Worm (Caenorhabditis elegans): ENCODE measurements around the gene F32D8.3.

DNA sequence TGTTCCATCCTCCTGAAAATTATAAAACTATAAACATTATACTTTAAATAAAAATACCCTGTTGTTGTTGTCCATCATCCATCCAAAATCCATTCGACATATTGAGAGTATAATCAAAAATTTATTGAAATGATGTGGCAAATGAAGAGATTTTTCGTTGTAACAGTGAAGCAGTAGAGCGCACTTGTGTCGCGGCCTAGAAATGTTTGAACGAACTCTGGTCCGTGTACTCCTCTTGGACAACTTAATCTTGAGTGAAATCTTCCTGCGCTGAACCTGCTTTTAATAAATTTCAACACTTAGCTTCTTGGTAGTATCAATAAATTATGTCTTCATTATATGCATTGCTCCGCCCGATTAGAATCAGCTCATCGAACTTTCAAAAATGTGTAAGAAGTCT lies 8.0 kb downstream of the F32D8.3 start, which contains the start of the genes F32D8.14 and F32D8.5:
- TF ChIP-seq pha-4 (tag; optimal IDR thresholded peaks at IDR 0.05), result no peak
- TF ChIP-seq fax-1 (tag; optimal IDR thresholded peaks at IDR 0.05), result peak; percentile 52
